Worm (Caenorhabditis elegans): ENCODE data around the gene ZK632.9.

ZK632.9 gene

ce11 chrIII:9786776-9787175 lies 38.5 kb downstream of the ZK632.9 start:
- TF ChIP-seq scrt-1 (GFP tag; IDR thresholded peaks at IDR 0.05) (no peak), hnd-1 (tag; optimal IDR thresholded peaks at IDR 0.05) (no peak), aly-1 (tag; optimal IDR thresholded peaks at IDR 0.05) (no peak), ceh-36 (tag; optimal IDR thresholded peaks at IDR 0.05) (no peak)

- TF ChIP-seq B0310.2 (tag; optimal IDR thresholded peaks at IDR 0.05), result no peak
- TF ChIP-seq sea-1 (GFP tag; conservative IDR thresholded peaks at IDR 0.05), result no peak
- no peak for TF ChIP-seq hmbx-1 (tag; optimal IDR thresholded peaks at IDR 0.05)
- TF ChIP-seq tbx-11 (GFP tag; IDR thresholded peaks at IDR 0.05), result no peak
- TF ChIP-seq ama-1 (optimal IDR thresholded peaks at IDR 0.05), result no peak
- TF ChIP-seq hmg-4 (GFP tag; optimal IDR thresholded peaks at IDR 0.05), result no peak
Measured at ce11 chrIII:9783133-9783590, 42.1 kb downstream of the ZK632.9 start.

- TF ChIP-seq tbx-37 (GFP tag; conservative IDR thresholded peaks at IDR 0.05), result no peak
- no peak for TF ChIP-seq F13C5.2 (tag; optimal IDR thresholded peaks at IDR 0.05)
- TF ChIP-seq tra-4 (tag; optimal IDR thresholded peaks at IDR 0.05), result no peak
- TF ChIP-seq ama-1 (optimal IDR thresholded peaks at IDR 0.05), result no peak
- TF ChIP-seq B0310.2 (tag; optimal IDR thresholded peaks at IDR 0.05), result no peak
- TF ChIP-seq ets-7 (tag; optimal IDR thresholded peaks at IDR 0.05), result no peak
- TF ChIP-seq ceh-36 (tag; optimal IDR thresholded peaks at IDR 0.05), result no peak
Measured at ce11 chrIII:9782483-9783081, 42.6 kb downstream of the ZK632.9 start, which contains the start of gene R10E11.6. Gene R10E11.6 (plus strand): TSS chrIII:9783006.

- TF ChIP-seq pes-1 (GFP tag; IDR thresholded peaks at IDR 0.05) (no peak), ama-1 (optimal IDR thresholded peaks at IDR 0.05) (peak; percentile 27)
Measured at ce11 chrIII:9782011-9782436, 43.2 kb downstream of the ZK632.9 start, which contains the start of gene vha-2. Gene vha-2 (plus strand): TSS chrIII:9782164.

ce11 chrIII:9780665-9781304 lies 44.4 kb downstream of the ZK632.9 start, which contains the start of gene vha-1:
Gene vha-1 (plus strand): TSS chrIII:9781254.
- TF ChIP-seq tbx-37 (GFP tag; conservative IDR thresholded peaks at IDR 0.05) (no peak), ets-7 (tag; optimal IDR thresholded peaks at IDR 0.05) (no peak), tra-4 (tag; optimal IDR thresholded peaks at IDR 0.05) (no peak), hmg-4 (GFP tag; optimal IDR thresholded peaks at IDR 0.05) (no peak), sea-1 (GFP tag; conservative IDR thresholded peaks at IDR 0.05) (0 out of 2 replicates have a peak, but pooled peaks have one; percentile 58), scrt-1 (GFP tag; IDR thresholded peaks at IDR 0.05) (no peak), aly-1 (tag; optimal IDR thresholded peaks at IDR 0.05) (no peak), flt-1 (GFP tag; IDR thresholded peaks at IDR 0.05) (no peak), hmbx-1 (tag; optimal IDR thresholded peaks at IDR 0.05) (no peak), ceh-13 (GFP tag; optimal IDR thresholded peaks at IDR 0.05) (no peak), F13C5.2 (tag; optimal IDR thresholded peaks at IDR 0.05) (peak; percentile 54), ama-1 (optimal IDR thresholded peaks at IDR 0.05) (no peak), pes-1 (GFP tag; IDR thresholded peaks at IDR 0.05) (0 out of 2 replicates have a peak, but pooled peaks have one; percentile 31), ceh-36 (tag; optimal IDR thresholded peaks at IDR 0.05) (no peak), B0310.2 (tag; optimal IDR thresholded peaks at IDR 0.05) (no peak), tbx-11 (GFP tag; IDR thresholded peaks at IDR 0.05) (no peak), hnd-1 (tag; optimal IDR thresholded peaks at IDR 0.05) (no peak)

- TF ChIP-seq tbx-11 (GFP tag; IDR thresholded peaks at IDR 0.05), result no peak
- TF ChIP-seq pes-1 (GFP tag; IDR thresholded peaks at IDR 0.05), result no peak
- no peak for TF ChIP-seq tbx-37 (GFP tag; conservative IDR thresholded peaks at IDR 0.05)
- no peak for TF ChIP-seq flt-1 (GFP tag; IDR thresholded peaks at IDR 0.05)
Measured at ce11 chrIII:9780254-9780653, 45.0 kb downstream of the ZK632.9 start, which contains the start of gene sqv-3. Gene sqv-3 (minus strand): TSS chrIII:9780354.

ce11 chrIII:9779080-9779479 lies 46.2 kb downstream of the ZK632.9 start:
- TF ChIP-seq ets-7 (tag; optimal IDR thresholded peaks at IDR 0.05) (no peak), ceh-36 (tag; optimal IDR thresholded peaks at IDR 0.05) (no peak), hnd-1 (tag; optimal IDR thresholded peaks at IDR 0.05) (no peak), tbx-11 (GFP tag; IDR thresholded peaks at IDR 0.05) (no peak), ama-1 (optimal IDR thresholded peaks at IDR 0.05) (no peak)

- TF ChIP-seq sea-1 (GFP tag; conservative IDR thresholded peaks at IDR 0.05) (no peak), hmbx-1 (tag; optimal IDR thresholded peaks at IDR 0.05) (no peak), flt-1 (GFP tag; IDR thresholded peaks at IDR 0.05) (no peak), ets-7 (tag; optimal IDR thresholded peaks at IDR 0.05) (no peak), pes-1 (GFP tag; IDR thresholded peaks at IDR 0.05) (no peak), B0310.2 (tag; optimal IDR thresholded peaks at IDR 0.05) (no peak), tbx-37 (GFP tag; conservative IDR thresholded peaks at IDR 0.05) (no peak), hnd-1 (tag; optimal IDR thresholded peaks at IDR 0.05) (no peak), F13C5.2 (tag; optimal IDR thresholded peaks at IDR 0.05) (no peak), hmg-4 (GFP tag; optimal IDR thresholded peaks at IDR 0.05) (no peak), tra-4 (tag; optimal IDR thresholded peaks at IDR 0.05) (no peak), ama-1 (optimal IDR thresholded peaks at IDR 0.05) (no peak), tbx-11 (GFP tag; IDR thresholded peaks at IDR 0.05) (no peak), ceh-36 (tag; optimal IDR thresholded peaks at IDR 0.05) (no peak), ceh-13 (GFP tag; optimal IDR thresholded peaks at IDR 0.05) (no peak), aly-1 (tag; optimal IDR thresholded peaks at IDR 0.05) (no peak)
Measured at ce11 chrIII:9776323-9776722, 48.9 kb downstream of the ZK632.9 start, which contains the start of gene usp-46. Gene usp-46 (plus strand): TSS chrIII:9776623.

Measured in whole organism, early embryonic.